Worm (Caenorhabditis elegans): ENCODE data around the gene C17C3.11.

- no peak for TF ChIP-seq tbx-37 (GFP tag; conservative IDR thresholded peaks at IDR 0.05)
- no peak for TF ChIP-seq pes-1 (GFP tag; IDR thresholded peaks at IDR 0.05)
- TF ChIP-seq ama-1 (optimal IDR thresholded peaks at IDR 0.05) = no peak
- no peak for TF ChIP-seq aly-1 (tag; optimal IDR thresholded peaks at IDR 0.05)
- no peak for TF ChIP-seq ets-7 (tag; optimal IDR thresholded peaks at IDR 0.05)
- no peak for TF ChIP-seq B0310.2 (tag; optimal IDR thresholded peaks at IDR 0.05)
- no peak for TF ChIP-seq hmbx-1 (tag; optimal IDR thresholded peaks at IDR 0.05)
- TF ChIP-seq tra-4 (tag; optimal IDR thresholded peaks at IDR 0.05) = no peak
- no peak for TF ChIP-seq flt-1 (GFP tag; IDR thresholded peaks at IDR 0.05)
- TF ChIP-seq sea-1 (GFP tag; conservative IDR thresholded peaks at IDR 0.05) = no peak
These were observed 40.1 kb upstream of the C17C3.11 start for ce11 chrII:5497541-5497940.

Measured in whole organism, early embryonic.